Worm (Caenorhabditis elegans) whole organism, midembryonic: ENCODE results near the gene egl-36.
A peak's percentile ranks its signal among the peaks of the same experiment; 100 is the strongest.

ENCODE experiments used
- T22C8.4 ChIP-seq: fragments of 200-800 bp; sonication (Bioruptor generic); IDR thresholded peaks from 2 replicates; pipeline ENCODE4 v1.3.6; 2022; ENCODE audit warnings: missing genetic modification characterization, missing compliant biosample characterization
- cog-1 ChIP-seq: sonication (generic microtip); optimal IDR thresholded peaks from 2 replicates; lab custom pipeline; 2016; ENCODE audit warnings: missing genetic modification characterization, missing compliant biosample characterization
- flt-1 ChIP-seq: fragments of 200-800 bp; sonication (Bioruptor generic); IDR thresholded peaks from 2 replicates; pipeline ENCODE4 v1.3.6; 2022; ENCODE audit warnings: missing genetic modification characterization, missing compliant biosample characterization
- klf-2 ChIP-seq: fragments of 200-800 bp; sonication (Bioruptor generic); conservative IDR thresholded peaks from 2 replicates; pipeline ENCODE4 v1.3.6; 2022; ENCODE audit warnings: missing genetic modification reagents, missing genetic modification characterization, missing compliant biosample characterization
- med-1 ChIP-seq: sonication (generic microtip); optimal IDR thresholded peaks from 2 replicates; lab custom pipeline; 2017; ENCODE audit warnings: missing genetic modification characterization, mild to moderate bottlenecking, missing compliant biosample characterization, antibody characterized with exemption, missing genetic modification reagents; ENCODE audit not compliant: insufficient read depth
- ref-1 ChIP-seq: fragments of 200-800 bp; sonication (Bioruptor generic); conservative IDR thresholded peaks from 2 replicates; pipeline ENCODE4 v1.3.6; 2022; ENCODE audit warnings: missing genetic modification reagents, missing genetic modification characterization, missing compliant biosample characterization
- tab-1 ChIP-seq: fragments of 200-800 bp; sonication (Bioruptor generic); IDR thresholded peaks from 2 replicates; pipeline ENCODE4 v1.3.6; 2022; ENCODE audit warnings: missing genetic modification characterization, missing compliant biosample characterization
- ztf-23 ChIP-seq: fragments of 200-800 bp; sonication (Bioruptor generic); IDR thresholded peaks from 2 replicates; pipeline ENCODE4 v1.3.6; 2022; ENCODE audit warnings: missing genetic modification reagents, missing genetic modification characterization, missing compliant biosample characterization
- ztf-29 ChIP-seq: fragments of 200-800 bp; sonication (Bioruptor generic); IDR thresholded peaks from 2 replicates; pipeline ENCODE4 v1.3.6; 2022; ENCODE audit warnings: missing genetic modification reagents, missing genetic modification characterization, missing compliant biosample characterization

egl-36 gene

ce11 chrX:10754532-10754931 is 20.4 kb downstream of the egl-36 start:
- TF ChIP-seq flt-1 (GFP tag; lab: Robert Waterston, UW) (no peak), cog-1 (tag; lab: Kevin White, UChicago) (no peak), med-1 (GFP tag; lab: Kevin White, UChicago) (no peak), ztf-29 (GFP tag; lab: Robert Waterston, UW) (no peak), T22C8.4 (GFP tag; lab: Robert Waterston, UW) (no peak), ref-1 (GFP tag; lab: Robert Waterston, UW) (no peak), tab-1 (GFP tag; lab: Robert Waterston, UW) (no peak), ztf-23 (no peak), klf-2 (no peak)

DNA sequence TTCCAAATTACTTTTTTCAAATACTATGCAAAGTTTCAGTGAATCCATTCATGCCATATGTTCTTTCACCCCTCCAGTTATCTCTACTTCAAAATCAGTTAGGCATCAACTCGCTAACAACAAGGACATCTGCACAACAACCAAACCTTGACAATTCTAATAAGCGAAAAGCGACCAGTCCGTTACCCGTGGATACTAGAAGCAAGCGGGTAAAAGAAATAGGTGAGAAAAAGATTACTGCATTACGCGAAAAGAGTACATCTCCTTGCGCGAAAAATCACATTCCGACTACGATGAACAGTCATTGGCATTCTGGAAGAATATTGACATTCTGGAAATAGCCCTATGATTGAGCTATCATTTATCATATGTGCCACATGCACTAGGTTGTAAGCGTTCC is 22.1 kb downstream of the egl-36 start:
- TF ChIP-seq ztf-23 (no peak), ref-1 (GFP tag; lab: Robert Waterston, UW) (no peak), T22C8.4 (GFP tag; lab: Robert Waterston, UW) (no peak), cog-1 (tag; lab: Kevin White, UChicago) (no peak), med-1 (GFP tag; lab: Kevin White, UChicago) (no peak), klf-2 (no peak), tab-1 (GFP tag; lab: Robert Waterston, UW) (no peak)

DNA sequence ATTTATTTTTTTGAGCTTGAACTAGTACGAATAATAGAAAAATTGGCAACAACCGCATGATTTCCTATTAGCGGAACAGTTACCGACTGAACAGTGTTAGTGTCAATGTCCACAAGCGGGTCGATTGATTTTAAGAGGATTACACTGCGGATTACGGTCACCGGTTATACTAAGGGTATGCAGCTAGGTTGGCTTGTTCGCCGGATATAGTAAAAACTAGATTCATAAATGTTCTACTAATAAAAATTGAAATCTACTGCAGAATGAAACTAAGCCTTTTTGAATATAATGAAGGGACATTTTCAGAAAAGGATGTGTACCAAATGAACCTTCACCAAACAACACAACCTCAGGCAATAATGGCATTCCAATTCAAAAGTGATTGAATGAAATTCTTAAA is 23.5 kb downstream of the egl-36 start, which contains the start of gene R07A4.4:
Gene R07A4.4 (minus strand): TSS at position 101 of the 400 bp plus-strand sequence.
- TF ChIP-seq ztf-29 (GFP tag; lab: Robert Waterston, UW): no peak

DNA sequence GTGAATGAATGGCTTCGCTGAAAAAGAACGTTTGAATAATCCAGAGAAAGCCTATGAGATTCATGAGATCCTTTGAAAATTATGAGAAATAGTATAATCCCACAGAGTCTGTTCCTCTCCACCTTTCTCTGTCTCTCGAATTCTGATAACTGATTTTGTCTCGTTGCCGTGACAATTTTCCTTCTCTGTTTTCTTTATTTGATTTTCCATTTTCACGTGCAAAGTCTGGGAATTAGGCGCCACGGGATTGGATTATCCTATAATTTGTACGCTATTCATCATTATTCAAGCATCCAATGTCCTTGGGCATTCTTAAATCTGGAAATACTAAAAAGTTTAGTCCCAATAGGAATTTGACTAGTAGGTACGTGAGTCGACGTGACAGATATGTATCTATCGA is 24.3 kb downstream of the egl-36 start:
- no peak for TF ChIP-seq T22C8.4 (GFP tag; lab: Robert Waterston, UW)
- TF ChIP-seq tab-1 (GFP tag; lab: Robert Waterston, UW): no peak
- TF ChIP-seq flt-1 (GFP tag; lab: Robert Waterston, UW): no peak
- TF ChIP-seq med-1 (GFP tag; lab: Kevin White, UChicago): no peak
- no peak for TF ChIP-seq ztf-29 (GFP tag; lab: Robert Waterston, UW)
- TF ChIP-seq klf-2: no peak
- TF ChIP-seq ztf-23: no peak
- no peak for TF ChIP-seq ref-1 (GFP tag; lab: Robert Waterston, UW)
- no peak for TF ChIP-seq cog-1 (tag; lab: Kevin White, UChicago)

ce11 chrX:10760958-10761357 is 26.8 kb downstream of the egl-36 start:
- TF ChIP-seq ref-1 (GFP tag; lab: Robert Waterston, UW) (no peak), ztf-29 (GFP tag; lab: Robert Waterston, UW) (no peak), tab-1 (GFP tag; lab: Robert Waterston, UW) (no peak), T22C8.4 (GFP tag; lab: Robert Waterston, UW) (no peak), ztf-23 (no peak), cog-1 (tag; lab: Kevin White, UChicago) (no peak), klf-2 (no peak), med-1 (GFP tag; lab: Kevin White, UChicago) (no peak), flt-1 (GFP tag; lab: Robert Waterston, UW) (no peak)

DNA sequence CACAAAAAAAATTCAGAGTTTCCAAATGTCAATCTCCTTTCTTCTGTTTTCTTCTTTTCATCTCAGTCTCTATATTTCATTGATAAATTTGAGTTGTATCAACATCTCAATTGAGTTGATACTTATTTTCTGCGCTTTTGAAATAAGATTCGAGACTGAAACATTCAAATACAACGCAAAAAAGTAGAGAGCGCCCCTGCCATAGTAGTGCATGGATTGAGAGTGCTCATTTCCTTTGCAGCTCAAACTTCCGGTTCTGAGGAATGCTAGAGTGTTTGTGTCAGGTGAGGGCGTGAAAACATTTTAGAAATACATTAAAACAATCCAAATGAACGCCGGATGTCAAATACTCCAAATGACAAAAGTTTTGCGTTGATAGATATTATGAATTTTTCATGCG is 29.3 kb downstream of the egl-36 start:
- TF ChIP-seq tab-1 (GFP tag; lab: Robert Waterston, UW) (no peak), T22C8.4 (GFP tag; lab: Robert Waterston, UW) (no peak), ztf-23 (no peak), cog-1 (tag; lab: Kevin White, UChicago) (no peak), med-1 (GFP tag; lab: Kevin White, UChicago) (no peak), ref-1 (GFP tag; lab: Robert Waterston, UW) (no peak), flt-1 (GFP tag; lab: Robert Waterston, UW) (no peak), klf-2 (no peak), ztf-29 (GFP tag; lab: Robert Waterston, UW) (no peak)

ce11 chrX:10766123-10766622 is 32.0 kb downstream of the egl-36 start:
- TF ChIP-seq med-1 (GFP tag; lab: Kevin White, UChicago) (no peak), cog-1 (tag; lab: Kevin White, UChicago) (peak; percentile 96), T22C8.4 (GFP tag; lab: Robert Waterston, UW) (no peak), klf-2 (no peak), tab-1 (GFP tag; lab: Robert Waterston, UW) (0 out of 2 replicates have a peak, but pooled peaks have one; percentile 28), ztf-29 (GFP tag; lab: Robert Waterston, UW) (no peak), ref-1 (GFP tag; lab: Robert Waterston, UW) (no peak), flt-1 (GFP tag; lab: Robert Waterston, UW) (peak; percentile 64; the same call in 1 of the 2 replicates), ztf-23 (no peak)

DNA sequence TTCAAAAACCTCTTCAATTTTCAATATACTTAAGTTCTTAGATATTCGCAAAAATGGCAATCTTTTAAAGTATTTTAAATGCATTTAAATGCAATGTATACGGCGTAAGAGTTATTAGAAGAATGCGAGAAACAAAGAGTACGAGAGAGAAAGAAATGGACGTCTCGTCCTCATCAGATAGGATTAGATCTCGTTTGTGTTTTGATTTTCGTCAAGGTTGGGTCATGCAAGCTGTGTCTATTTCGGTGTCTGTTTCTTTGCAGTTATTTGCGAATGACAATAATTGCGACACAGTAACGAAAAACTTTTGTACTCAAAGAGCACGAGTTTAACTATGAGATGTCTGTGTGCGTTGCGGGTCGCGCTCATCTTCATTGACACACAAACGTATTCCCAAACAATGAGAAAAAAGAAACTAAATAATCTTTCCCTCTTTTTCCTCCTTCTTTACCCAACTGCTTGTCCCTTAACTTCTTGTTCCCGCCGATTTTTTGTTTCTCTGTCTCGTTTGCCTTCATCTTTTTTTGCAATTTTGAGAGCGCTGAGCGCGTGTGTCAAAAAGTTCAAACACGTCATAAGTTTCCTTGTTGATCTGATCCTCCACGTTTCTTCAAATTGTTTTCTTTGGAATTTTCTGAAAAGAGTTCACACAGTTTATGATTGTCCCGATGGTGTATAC is 33.0 kb downstream of the egl-36 start:
- no peak for TF ChIP-seq cog-1 (tag; lab: Kevin White, UChicago)
- no peak for TF ChIP-seq klf-2
- no peak for TF ChIP-seq tab-1 (GFP tag; lab: Robert Waterston, UW)
- TF ChIP-seq flt-1 (GFP tag; lab: Robert Waterston, UW): no peak
- TF ChIP-seq ref-1 (GFP tag; lab: Robert Waterston, UW): no peak
- TF ChIP-seq med-1 (GFP tag; lab: Kevin White, UChicago): no peak
- TF ChIP-seq T22C8.4 (GFP tag; lab: Robert Waterston, UW): no peak
- TF ChIP-seq ztf-29 (GFP tag; lab: Robert Waterston, UW): no peak
- no peak for TF ChIP-seq ztf-23

DNA sequence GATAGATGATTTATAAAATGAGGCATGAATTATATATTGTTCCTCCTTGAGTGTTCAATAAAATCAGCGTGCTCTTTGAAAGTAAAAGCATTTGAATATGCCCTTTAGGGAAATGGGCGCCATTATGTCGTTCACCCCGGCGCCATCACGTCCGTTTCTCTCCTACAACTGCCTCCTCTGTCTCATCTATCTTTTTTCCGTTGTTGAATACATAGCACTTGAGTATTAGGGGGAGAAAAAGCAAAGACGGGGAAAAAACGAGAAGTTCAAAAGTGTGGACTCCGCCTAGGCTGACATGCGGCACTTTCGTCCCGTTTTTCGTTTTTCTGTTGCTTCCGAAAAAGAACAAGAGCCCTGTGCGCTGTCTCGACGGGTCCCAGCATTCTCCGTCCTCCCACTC is 33.5 kb downstream of the egl-36 start:
- TF ChIP-seq cog-1 (tag; lab: Kevin White, UChicago): no peak
- 0 out of 2 replicates have a peak, but pooled peaks have one; percentile 19 for TF ChIP-seq flt-1 (GFP tag; lab: Robert Waterston, UW)
- no peak for TF ChIP-seq ref-1 (GFP tag; lab: Robert Waterston, UW)
- no peak for TF ChIP-seq ztf-23
- no peak for TF ChIP-seq klf-2
